Fruit fly (Drosophila melanogaster) whole organism, larva: ENCODE measurements around the gene CG32590.

Experiments used
- noc ChIP-seq: fragments of 200-800 bp; sonication (Bioruptor generic); optimal IDR thresholded peaks from 3 replicates; lab custom pipeline; 2019; ENCODE audit warnings: missing biosample characterization, mild to moderate bottlenecking, missing genetic modification characterization, moderate library complexity

The CG32590 gene

DNA sequence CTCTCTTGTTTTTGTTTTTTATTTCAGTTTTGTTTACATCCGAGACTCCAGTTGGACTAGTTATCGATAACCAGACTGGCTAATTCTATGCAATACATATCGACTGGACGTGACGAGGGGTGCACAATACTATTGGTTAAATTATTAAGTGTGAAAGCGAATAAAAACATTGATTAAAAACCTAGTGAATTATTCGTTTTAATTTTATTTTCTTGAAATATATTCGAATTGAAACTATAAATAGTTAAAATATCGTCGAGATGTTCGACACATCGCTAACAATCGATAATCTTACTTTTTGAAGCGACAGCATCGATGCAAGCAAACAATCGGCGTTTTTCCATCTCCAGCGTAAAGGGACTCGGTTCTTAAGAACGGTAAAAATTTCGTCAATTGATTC lies at the start of gene CG32590, which contains the start of gene Flo2:
Gene CG32590 (minus strand): TSS at position 60 of the 400 bp plus-strand sequence.
Gene Flo2 (plus strand): TSS at position 330 of the 400 bp plus-strand sequence.
- TF ChIP-seq noc (tag; lab: Kevin White, UChicago) = peak; percentile 75

DNA sequence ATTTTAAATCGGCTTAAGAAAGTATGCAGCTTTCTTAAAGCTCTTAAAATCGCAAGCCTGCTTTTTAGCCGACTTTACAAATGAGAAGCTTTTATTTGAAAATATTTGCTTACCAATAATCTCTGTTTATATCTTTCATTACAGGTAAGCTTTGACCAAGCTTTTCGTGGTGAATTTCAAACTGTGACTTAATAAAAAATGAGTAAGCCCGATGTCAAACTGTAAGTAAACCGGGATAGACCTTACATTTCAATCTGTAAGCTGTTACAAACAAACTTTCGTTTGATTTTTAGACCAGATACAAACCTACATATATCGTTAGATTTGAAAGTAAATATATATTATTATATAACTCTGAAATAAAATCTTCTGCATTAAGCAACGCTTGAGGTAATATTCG lies 46.6 kb upstream of the CG32590 start:
- TF ChIP-seq noc (tag; lab: Kevin White, UChicago) = no peak

dm6 chrX:14883993-14884392 lies 45.1 kb upstream of the CG32590 start:
- TF ChIP-seq noc (tag; lab: Kevin White, UChicago) = no peak

DNA sequence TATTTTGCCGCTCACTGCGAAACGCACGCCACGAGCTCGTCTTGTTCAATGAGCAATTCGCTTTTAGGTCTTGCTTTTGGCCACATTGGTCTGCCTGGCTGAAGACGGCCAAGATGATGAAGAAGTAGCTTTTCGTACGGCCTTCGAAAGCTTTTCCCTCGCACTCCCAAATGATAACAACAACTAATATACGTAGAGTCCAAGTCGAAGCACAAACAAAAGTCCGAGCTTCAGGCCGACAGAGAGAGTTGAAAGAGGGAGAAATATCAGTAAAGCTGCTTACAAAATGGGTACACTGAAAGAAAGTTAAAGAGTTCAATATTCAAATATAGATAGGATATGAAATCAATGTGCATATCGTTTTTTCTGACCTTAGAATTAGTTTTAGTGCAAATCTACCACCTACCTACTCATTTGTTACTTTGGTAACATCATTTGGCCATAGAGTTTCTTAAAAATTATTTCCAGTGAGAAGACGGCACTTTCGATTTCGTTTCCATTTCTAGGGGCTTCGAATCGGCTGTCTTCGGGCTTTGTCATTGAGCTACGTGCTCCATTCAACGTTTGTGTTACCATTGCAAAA lies 43.7 kb upstream of the CG32590 start, which contains the start of the genes CG45064 and CG45065:
Gene CG45064 (minus strand): TSS at position 51 of the 583 bp plus-strand sequence.
Gene CG45065 (minus strand): TSS at position 51 of the 583 bp plus-strand sequence.
- TF ChIP-seq noc (tag; lab: Kevin White, UChicago) = peak; percentile 89

DNA sequence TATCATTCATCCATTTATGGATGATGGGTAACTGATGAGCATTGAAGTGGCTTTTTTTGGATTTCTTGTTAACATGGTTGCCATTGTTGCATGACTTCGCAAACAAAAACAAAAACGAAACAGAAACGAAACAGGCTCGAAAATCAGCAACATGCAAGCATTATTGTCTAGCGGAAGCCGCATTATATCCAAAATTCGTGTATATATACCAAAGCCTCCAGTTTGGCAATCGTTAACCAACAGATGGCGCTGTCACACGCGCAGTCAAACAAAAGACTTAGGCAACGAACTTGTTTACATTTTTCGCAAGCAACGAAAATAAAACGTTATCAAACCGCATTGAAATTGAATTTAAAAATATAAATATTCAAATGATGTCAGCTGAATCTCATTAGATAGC lies 40.0 kb upstream of the CG32590 start:
- TF ChIP-seq noc (tag; lab: Kevin White, UChicago) = no peak

DNA sequence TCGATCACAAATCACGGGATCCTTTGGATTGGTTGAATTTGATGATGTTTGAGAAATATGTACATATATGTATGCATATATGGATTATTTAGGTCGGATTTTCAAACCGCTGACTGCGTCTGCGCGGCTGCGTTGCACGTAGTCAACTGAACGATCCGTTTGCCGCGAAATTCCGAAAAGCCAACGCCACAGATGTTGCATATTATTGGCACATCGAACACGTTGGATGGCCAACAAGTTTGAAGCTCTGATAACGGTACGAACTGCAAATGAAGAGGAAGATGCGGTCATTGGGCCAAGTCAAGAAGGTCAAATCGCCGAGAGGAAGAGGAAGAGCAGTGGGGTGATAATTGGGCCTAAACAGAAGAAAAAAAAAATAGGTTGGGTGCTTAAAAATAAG lies 32.1 kb upstream of the CG32590 start, which contains the start of gene CG9518:
Gene CG9518 (minus strand): TSS at position 154 of the 400 bp plus-strand sequence.
- no peak for TF ChIP-seq noc (tag; lab: Kevin White, UChicago)

DNA sequence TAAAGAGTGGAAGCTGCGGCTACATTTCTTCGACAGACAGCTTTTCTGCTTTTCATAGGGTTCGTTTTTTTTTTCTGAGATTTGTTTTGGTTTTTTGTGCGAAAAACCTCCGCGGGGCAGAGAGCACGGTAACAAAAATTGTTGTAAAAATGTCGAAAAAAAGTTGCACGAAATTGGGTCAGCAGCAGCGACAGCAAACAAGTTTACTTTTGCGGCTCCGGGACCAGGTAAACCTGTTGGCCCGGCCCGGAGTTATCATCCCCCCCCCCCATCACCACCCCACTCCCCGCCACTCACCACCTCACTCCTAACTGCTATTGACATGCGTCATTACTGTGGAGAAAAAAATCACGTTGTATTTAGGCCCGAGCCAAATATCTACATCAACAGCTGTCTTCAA lies 29.5 kb upstream of the CG32590 start:
- TF ChIP-seq noc (tag; lab: Kevin White, UChicago) = no peak

dm6 chrX:14866911-14867310 lies 28.0 kb upstream of the CG32590 start:
- TF ChIP-seq noc (tag; lab: Kevin White, UChicago) = no peak

- no peak for TF ChIP-seq noc (tag; lab: Kevin White, UChicago)
Observed at dm6 chrX:14862494-14862893, 23.6 kb upstream of the CG32590 start.

- no peak for TF ChIP-seq noc (tag; lab: Kevin White, UChicago)
Observed at dm6 chrX:14858951-14859350, 20.0 kb upstream of the CG32590 start, which contains the start of gene CG46399. Gene CG46399 (plus strand): TSS chrX:14859251.

dm6 chrX:14857883-14858282 lies 19.0 kb upstream of the CG32590 start:
- TF ChIP-seq noc (tag; lab: Kevin White, UChicago) = no peak

- TF ChIP-seq noc (tag; lab: Kevin White, UChicago) = no peak
Observed at dm6 chrX:14856261-14856660, 17.4 kb upstream of the CG32590 start, which contains the start of gene CG9519. Gene CG9519 (minus strand): TSS chrX:14856361.

DNA sequence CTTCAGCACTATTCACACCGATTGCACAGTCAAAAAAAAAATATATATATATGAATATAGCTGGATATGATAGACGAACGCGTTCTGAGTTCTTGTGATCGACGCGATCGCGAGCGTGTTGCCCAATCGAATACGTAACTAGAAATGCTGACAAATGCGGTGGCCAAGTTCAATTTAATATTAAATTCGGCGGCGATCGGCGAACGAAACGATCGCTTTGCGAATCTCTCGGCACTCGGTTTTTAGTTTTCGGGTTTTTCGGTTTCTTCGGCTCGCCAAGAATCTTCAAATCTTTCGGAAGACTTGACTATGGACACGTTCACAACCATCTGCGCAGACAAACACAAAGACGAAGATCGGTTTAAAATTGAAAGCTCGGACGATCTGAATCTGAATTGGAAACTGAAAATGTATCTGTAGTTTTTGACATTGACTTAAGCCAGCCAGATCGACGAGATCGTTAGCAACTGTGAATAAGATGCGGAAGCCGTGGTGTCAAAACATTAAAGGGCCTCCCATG lies 14.3 kb upstream of the CG32590 start, which contains the start of gene CG9521:
Gene CG9521 (minus strand): TSS at position 117 of the 520 bp plus-strand sequence.
- TF ChIP-seq noc (tag; lab: Kevin White, UChicago) = no peak

- TF ChIP-seq noc (tag; lab: Kevin White, UChicago) = no peak
Observed at dm6 chrX:14850069-14850468, 11.2 kb upstream of the CG32590 start.

- peak; percentile 78 for TF ChIP-seq noc (tag; lab: Kevin White, UChicago)
Observed at dm6 chrX:14848755-14849354, 9.9 kb upstream of the CG32590 start, which contains the start of gene CG9522. Gene CG9522 (minus strand): TSS chrX:14848808.

DNA sequence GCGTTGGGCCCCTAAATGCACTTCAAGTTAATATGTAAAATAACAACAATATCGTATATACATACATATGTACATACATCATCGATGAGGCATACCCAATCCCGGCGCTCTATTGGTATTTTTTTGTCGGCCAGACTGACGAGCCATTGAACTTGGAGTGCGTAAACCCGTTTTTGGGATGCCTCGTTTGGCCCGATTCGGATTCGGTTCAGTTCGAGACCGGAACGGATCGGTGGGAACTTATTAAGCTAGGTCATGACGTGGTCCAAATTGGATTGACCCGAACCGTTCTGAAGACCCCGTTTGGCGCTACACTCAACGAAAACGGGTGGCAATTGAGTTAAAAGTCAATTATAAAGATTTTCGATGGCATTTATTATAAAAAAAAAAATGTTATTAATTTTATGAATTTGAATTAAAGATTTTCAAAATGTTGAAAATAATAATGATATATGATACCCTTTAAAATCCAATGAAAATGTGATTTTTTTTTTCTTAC lies 7.3 kb upstream of the CG32590 start:
- no peak for TF ChIP-seq noc (tag; lab: Kevin White, UChicago)
